Fruit fly (Drosophila melanogaster): ENCODE measurements around the gene PolG1.

- TF ChIP-seq fd102C (GFP tag; optimal IDR thresholded peaks at IDR 0.05) (no peak), az2 (GFP tag; optimal IDR thresholded peaks at IDR 0.05) (no peak), hbn (GFP tag; IDR thresholded peaks at IDR 0.05; ENCODE audit: partially characterized antibody) (no peak), MBD-R2 (GFP tag; IDR thresholded peaks at IDR 0.05) (no peak), CG8478 (optimal IDR thresholded peaks at IDR 0.05) (no peak), CG9876 (GFP tag; optimal IDR thresholded peaks at IDR 0.05) (no peak), gcm2 (GFP tag; optimal IDR thresholded peaks at IDR 0.05) (no peak), ind (GFP tag; optimal IDR thresholded peaks at IDR 0.05) (no peak), Rfx (GFP tag; IDR thresholded peaks at IDR 0.05) (no peak), CG11723 (GFP tag; optimal IDR thresholded peaks at IDR 0.05) (no peak), bigmax (GFP tag; optimal IDR thresholded peaks at IDR 0.05) (no peak), nom (GFP tag; optimal IDR thresholded peaks at IDR 0.05) (no peak), Mad (GFP tag; optimal IDR thresholded peaks at IDR 0.05) (no peak), dm (GFP tag; optimal IDR thresholded peaks at IDR 0.05) (no peak)
Observed at dm6 chr2L:13867653-13868052, 40.1 kb upstream of the PolG1 start.

All from whole organism, embryonic.